Fruit fly (Drosophila melanogaster) whole organism, adult: ENCODE results near the gene Zip88E.

Source experiments
- CG11617 ChIP-seq: fragments of 200-800 bp; sonication (Bioruptor generic); optimal IDR thresholded peaks from 2 replicates; lab custom pipeline; 2017; ENCODE audit warnings: mild to moderate bottlenecking, missing biosample characterization, missing genetic modification reagents, missing genetic modification characterization
- CG1620 ChIP-seq: fragments of 200-800 bp; sonication (Bioruptor generic); optimal IDR thresholded peaks from 2 replicates; lab custom pipeline; 2016; ENCODE audit warnings: missing biosample characterization, missing genetic modification characterization
- Clk ChIP-seq: fragments of 200-800 bp; sonication (Bioruptor generic); optimal IDR thresholded peaks from 2 replicates; lab custom pipeline; 2017; ENCODE audit warnings: missing biosample characterization, missing genetic modification characterization
- Crg-1 ChIP-seq: fragments of 200-800 bp; sonication (Bioruptor generic); optimal IDR thresholded peaks from 2 replicates; lab custom pipeline; 2016; ENCODE audit warnings: missing biosample characterization, missing genetic modification characterization
- Mnt ChIP-seq: fragments of 200-800 bp; sonication (Bioruptor generic); optimal IDR thresholded peaks from 2 replicates; lab custom pipeline; 2016; ENCODE audit warnings: missing biosample characterization, mild to moderate bottlenecking, missing genetic modification characterization
- bab1 ChIP-seq: fragments of 200-800 bp; sonication (Bioruptor generic); optimal IDR thresholded peaks from 3 replicates; lab custom pipeline; 2019; ENCODE audit warnings: missing biosample characterization, mild to moderate bottlenecking, missing genetic modification characterization, moderate library complexity
- cic ChIP-seq: fragments of 200-800 bp; sonication (Bioruptor generic); optimal IDR thresholded peaks from 2 replicates; lab custom pipeline; 2017; ENCODE audit warnings: missing biosample characterization, mild to moderate bottlenecking, missing genetic modification characterization, moderate library complexity
- cnc ChIP-seq, 2 experiments: fragments of >200 bp; optimal IDR thresholded peaks; 2 replicates each; lab custom pipeline; 2017
- ovo ChIP-seq: fragments of 200-800 bp; sonication (Bioruptor generic); optimal IDR thresholded peaks from 2 replicates; lab custom pipeline; 2016; ENCODE audit warnings: missing biosample characterization, missing genetic modification characterization
- pad ChIP-seq: fragments of 200-800 bp; sonication (Bioruptor generic); optimal IDR thresholded peaks from 3 replicates; lab custom pipeline; 2017; ENCODE audit warnings: missing biosample characterization, missing genetic modification characterization, mild to moderate bottlenecking, moderate library complexity, missing genetic modification reagents

dm6 chr3R:15268856-15269255 lies 394 bp downstream of the Zip88E start:
- no peak for TF ChIP-seq cic (GFP tag; lab: Kevin White, UChicago)
- TF ChIP-seq CG1620 (GFP tag; lab: Kevin White, UChicago): no peak
- no peak for TF ChIP-seq Mnt
- TF ChIP-seq pad: no peak
- TF ChIP-seq Clk (GFP tag; lab: Kevin White, UChicago): no peak
- TF ChIP-seq bab1 (GFP tag; lab: Kevin White, UChicago): no peak
- TF ChIP-seq CG11617: no peak
- TF ChIP-seq ovo: no peak
- no peak for TF ChIP-seq cnc (optimal IDR thresholded peaks at IDR 0.05; lab: Kevin White, UChicago)
- TF ChIP-seq Crg-1 (GFP tag; lab: Kevin White, UChicago): no peak
